Worm (Caenorhabditis elegans) whole organism, early embryonic: ENCODE results near the gene srx-33.

ENCODE experiments used
- B0310.2 ChIP-seq: sonication (generic microtip); optimal IDR thresholded peaks from 2 replicates; lab custom pipeline; 2016; ENCODE audit warnings: mild to moderate bottlenecking, missing genetic modification characterization, missing compliant biosample characterization
- F13C5.2 ChIP-seq: sonication (generic microtip); optimal IDR thresholded peaks from 2 replicates; lab custom pipeline; 2017; ENCODE audit warnings: mild to moderate bottlenecking, missing genetic modification characterization, inconsistent platforms, missing compliant biosample characterization
- aly-1 ChIP-seq: sonication (generic microtip); optimal IDR thresholded peaks from 2 replicates; lab custom pipeline; 2016; ENCODE audit warnings: missing genetic modification characterization, missing compliant biosample characterization
- ama-1 ChIP-seq: fragments of 150-350 bp; optimal IDR thresholded peaks from 2 replicates; lab custom pipeline; 2014
- ceh-13 ChIP-seq: fragments of 200-800 bp; sonication (Bioruptor generic); optimal IDR thresholded peaks from 2 replicates; lab custom pipeline; 2018; ENCODE audit warnings: mild to moderate bottlenecking, missing genetic modification characterization, missing compliant biosample characterization
- ceh-36 ChIP-seq: sonication (generic microtip); optimal IDR thresholded peaks from 2 replicates; lab custom pipeline; 2016; ENCODE audit warnings: missing genetic modification characterization, inconsistent platforms, missing compliant biosample characterization
- ets-7 ChIP-seq: sonication (generic microtip); optimal IDR thresholded peaks from 2 replicates; lab custom pipeline; 2016; ENCODE audit warnings: missing genotype, missing genetic modification characterization, missing compliant biosample characterization
- flt-1 ChIP-seq: fragments of 200-800 bp; sonication (Bioruptor generic); IDR thresholded peaks from 2 replicates; pipeline ENCODE4 v1.3.6; 2022; ENCODE audit warnings: missing genetic modification characterization, missing compliant biosample characterization
- hmbx-1 ChIP-seq: sonication (generic microtip); optimal IDR thresholded peaks from 2 replicates; lab custom pipeline; 2016; ENCODE audit warnings: mild to moderate bottlenecking, missing genetic modification characterization, missing compliant biosample characterization
- hmg-4 ChIP-seq: fragments of 200-800 bp; sonication (Bioruptor generic); optimal IDR thresholded peaks from 2 replicates; lab custom pipeline; 2018; ENCODE audit warnings: mild to moderate bottlenecking, missing genetic modification characterization, missing compliant biosample characterization
- hnd-1 ChIP-seq: sonication (generic microtip); optimal IDR thresholded peaks from 2 replicates; lab custom pipeline; 2016; ENCODE audit warnings: missing genetic modification characterization, missing compliant biosample characterization
- pes-1 ChIP-seq: fragments of 200-800 bp; sonication (Bioruptor generic); IDR thresholded peaks from 2 replicates; pipeline ENCODE4 v1.3.6; 2022; ENCODE audit warnings: missing genetic modification reagents, missing genetic modification characterization, missing compliant biosample characterization
- scrt-1 ChIP-seq: fragments of 200-800 bp; sonication (Bioruptor generic); IDR thresholded peaks from 2 replicates; pipeline ENCODE4 v1.3.6; 2022; ENCODE audit warnings: missing genetic modification characterization, missing compliant biosample characterization
- sea-1 ChIP-seq: fragments of 200-800 bp; sonication (Bioruptor generic); conservative IDR thresholded peaks from 2 replicates; pipeline ENCODE4 v1.3.6; 2022; ENCODE audit warnings: missing genetic modification characterization, missing compliant biosample characterization
- tbx-11 ChIP-seq: fragments of 200-800 bp; sonication (Bioruptor generic); IDR thresholded peaks from 2 replicates; pipeline ENCODE4 v1.3.6; 2022; ENCODE audit warnings: missing genetic modification characterization, missing compliant biosample characterization
- tbx-37 ChIP-seq: fragments of 200-800 bp; sonication (Bioruptor generic); conservative IDR thresholded peaks from 2 replicates; pipeline ENCODE4 v1.3.6; 2022; ENCODE audit warnings: missing genetic modification reagents, missing genetic modification characterization, missing compliant biosample characterization
- tra-4 ChIP-seq: sonication (generic microtip); optimal IDR thresholded peaks from 2 replicates; lab custom pipeline; 2017; ENCODE audit warnings: missing genetic modification characterization, missing compliant biosample characterization

srx-33 gene

ce11 chrV:7079388-7079787 is 39.3 kb downstream of the srx-33 start:
- TF ChIP-seq ceh-13 (GFP tag; lab: Kevin White, UChicago) (no peak), B0310.2 (tag; lab: Kevin White, UChicago) (no peak), hmbx-1 (tag; lab: Kevin White, UChicago) (no peak), pes-1 (GFP tag; lab: Robert Waterston, UW) (no peak), hmg-4 (GFP tag; lab: Kevin White, UChicago) (no peak), tbx-37 (no peak), F13C5.2 (tag; lab: Kevin White, UChicago) (no peak), tra-4 (tag; lab: Kevin White, UChicago) (no peak), aly-1 (tag; lab: Kevin White, UChicago) (no peak), ama-1 (lab: Kevin White, UChicago) (no peak), ceh-36 (tag; lab: Kevin White, UChicago) (no peak), sea-1 (no peak), tbx-11 (no peak), scrt-1 (no peak), ets-7 (tag; lab: Kevin White, UChicago) (no peak)

ce11 chrV:7078765-7079164 is 39.9 kb downstream of the srx-33 start:
- TF ChIP-seq ceh-13 (GFP tag; lab: Kevin White, UChicago) = no peak
- TF ChIP-seq hmg-4 (GFP tag; lab: Kevin White, UChicago) = no peak
- TF ChIP-seq F13C5.2 (tag; lab: Kevin White, UChicago) = no peak
- no peak for TF ChIP-seq hnd-1 (tag; lab: Kevin White, UChicago)
- TF ChIP-seq tra-4 (tag; lab: Kevin White, UChicago) = no peak

ce11 chrV:7076161-7076560 is 42.5 kb downstream of the srx-33 start:
- TF ChIP-seq sea-1 = no peak
- TF ChIP-seq hmg-4 (GFP tag; lab: Kevin White, UChicago) = no peak
- TF ChIP-seq tbx-37 = no peak
- no peak for TF ChIP-seq ets-7 (tag; lab: Kevin White, UChicago)
- no peak for TF ChIP-seq tbx-11
- TF ChIP-seq hnd-1 (tag; lab: Kevin White, UChicago) = no peak
- no peak for TF ChIP-seq F13C5.2 (tag; lab: Kevin White, UChicago)
- TF ChIP-seq ceh-13 (GFP tag; lab: Kevin White, UChicago) = no peak
- TF ChIP-seq flt-1 (GFP tag; lab: Robert Waterston, UW) = no peak
- no peak for TF ChIP-seq ama-1 (lab: Kevin White, UChicago)
- no peak for TF ChIP-seq pes-1 (GFP tag; lab: Robert Waterston, UW)
- no peak for TF ChIP-seq aly-1 (tag; lab: Kevin White, UChicago)

ce11 chrV:7075646-7076045 is 43.0 kb downstream of the srx-33 start, which contains the start of gene npa-1:
npa-1 (plus strand) TSS chrV:7075787.
- no peak for TF ChIP-seq hmbx-1 (tag; lab: Kevin White, UChicago)
- no peak for TF ChIP-seq ets-7 (tag; lab: Kevin White, UChicago)
- no peak for TF ChIP-seq hmg-4 (GFP tag; lab: Kevin White, UChicago)
- TF ChIP-seq F13C5.2 (tag; lab: Kevin White, UChicago) = no peak

- TF ChIP-seq scrt-1 = no peak
- no peak for TF ChIP-seq ama-1 (lab: Kevin White, UChicago)
Measured at ce11 chrV:7072309-7072708, 46.4 kb downstream of the srx-33 start, which contains the start of gene F27B10.1. F27B10.1 (plus strand) TSS chrV:7072609.

DNA sequence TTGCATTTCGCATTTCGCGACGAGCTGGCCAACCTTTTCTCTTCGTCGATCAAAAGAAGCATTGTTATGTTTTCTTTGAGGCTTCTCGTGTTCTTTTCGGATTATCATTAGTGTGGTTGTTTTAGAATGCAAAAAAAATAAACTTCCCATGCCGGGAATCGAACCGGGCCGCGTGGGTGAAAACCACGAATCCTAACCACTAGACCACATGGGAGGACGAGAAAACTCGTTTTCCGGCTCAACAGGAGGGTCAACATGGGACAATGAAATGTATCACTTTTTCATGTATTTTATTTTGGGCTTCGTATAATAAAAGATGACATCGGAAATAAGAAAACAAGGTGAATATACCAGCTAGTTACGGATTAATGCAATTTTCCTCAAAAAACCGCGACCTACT is 49.1 kb downstream of the srx-33 start:
- TF ChIP-seq tra-4 (tag; lab: Kevin White, UChicago) = no peak
- no peak for TF ChIP-seq flt-1 (GFP tag; lab: Robert Waterston, UW)
- TF ChIP-seq scrt-1 = no peak
- TF ChIP-seq hmbx-1 (tag; lab: Kevin White, UChicago) = no peak
- TF ChIP-seq hmg-4 (GFP tag; lab: Kevin White, UChicago) = no peak
- no peak for TF ChIP-seq ceh-13 (GFP tag; lab: Kevin White, UChicago)
- TF ChIP-seq ama-1 (lab: Kevin White, UChicago) = no peak
- TF ChIP-seq B0310.2 (tag; lab: Kevin White, UChicago) = no peak
- no peak for TF ChIP-seq pes-1 (GFP tag; lab: Robert Waterston, UW)
- TF ChIP-seq aly-1 (tag; lab: Kevin White, UChicago) = no peak
- TF ChIP-seq ets-7 (tag; lab: Kevin White, UChicago) = no peak
- no peak for TF ChIP-seq sea-1
- no peak for TF ChIP-seq F13C5.2 (tag; lab: Kevin White, UChicago)
- no peak for TF ChIP-seq ceh-36 (tag; lab: Kevin White, UChicago)
- no peak for TF ChIP-seq tbx-11
- no peak for TF ChIP-seq tbx-37
- TF ChIP-seq hnd-1 (tag; lab: Kevin White, UChicago) = no peak

DNA sequence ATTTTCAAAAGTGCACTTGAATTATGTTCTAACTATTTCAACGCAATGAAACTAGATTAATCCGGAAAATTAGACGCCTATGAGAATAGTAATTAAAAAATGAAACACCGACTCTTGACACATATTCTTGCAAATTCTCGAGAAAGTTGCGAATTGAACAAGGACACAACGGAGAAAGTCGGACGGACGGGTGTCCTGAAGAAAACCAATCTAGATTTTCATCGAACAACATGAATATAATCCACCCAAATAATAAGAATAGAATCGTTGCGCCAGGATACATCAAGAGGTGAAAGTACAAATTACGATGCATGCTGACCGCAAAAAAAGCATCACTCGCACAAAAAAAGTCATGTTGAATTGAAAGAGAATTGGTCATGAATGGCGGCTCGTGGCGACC is 49.8 kb downstream of the srx-33 start:
- TF ChIP-seq sea-1 (no peak), tbx-11 (no peak), flt-1 (GFP tag; lab: Robert Waterston, UW) (no peak), aly-1 (tag; lab: Kevin White, UChicago) (no peak), pes-1 (GFP tag; lab: Robert Waterston, UW) (no peak), ceh-13 (GFP tag; lab: Kevin White, UChicago) (no peak), F13C5.2 (tag; lab: Kevin White, UChicago) (no peak), ceh-36 (tag; lab: Kevin White, UChicago) (no peak), ets-7 (tag; lab: Kevin White, UChicago) (no peak), tbx-37 (no peak), scrt-1 (no peak), hnd-1 (tag; lab: Kevin White, UChicago) (no peak), hmg-4 (GFP tag; lab: Kevin White, UChicago) (no peak), hmbx-1 (tag; lab: Kevin White, UChicago) (no peak), tra-4 (tag; lab: Kevin White, UChicago) (no peak), ama-1 (lab: Kevin White, UChicago) (no peak), B0310.2 (tag; lab: Kevin White, UChicago) (no peak)
